Fruit fly (Drosophila melanogaster) whole organism, larva: ENCODE data around the gene CG11638.

Source experiments
- noc ChIP-seq: fragments of 200-800 bp; sonication (Bioruptor generic); optimal IDR thresholded peaks from 3 replicates; lab custom pipeline; 2019; ENCODE audit warnings: missing biosample characterization, mild to moderate bottlenecking, missing genetic modification characterization, moderate library complexity

CG11638 gene

DNA sequence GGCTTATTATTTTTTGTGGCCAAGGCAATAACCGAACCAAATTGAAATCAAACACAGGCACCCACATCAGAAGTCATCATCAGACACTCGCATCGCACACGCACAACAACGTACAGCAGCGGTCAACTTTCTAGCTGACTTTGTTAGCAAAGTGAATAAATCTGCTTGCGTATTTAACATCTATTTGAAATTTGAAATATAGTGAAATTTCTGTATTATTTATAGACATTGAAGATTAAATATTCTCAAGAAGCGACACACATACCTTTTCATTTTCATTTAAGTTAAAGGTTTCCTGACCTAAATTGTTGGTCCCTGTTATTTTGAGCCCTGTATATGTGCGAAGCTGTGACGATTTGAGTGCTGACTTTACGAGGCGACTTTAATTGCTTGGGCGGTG is 27.6 kb downstream of the CG11638 start:
- no peak for TF ChIP-seq noc (tag; lab: Kevin White, UChicago)

DNA sequence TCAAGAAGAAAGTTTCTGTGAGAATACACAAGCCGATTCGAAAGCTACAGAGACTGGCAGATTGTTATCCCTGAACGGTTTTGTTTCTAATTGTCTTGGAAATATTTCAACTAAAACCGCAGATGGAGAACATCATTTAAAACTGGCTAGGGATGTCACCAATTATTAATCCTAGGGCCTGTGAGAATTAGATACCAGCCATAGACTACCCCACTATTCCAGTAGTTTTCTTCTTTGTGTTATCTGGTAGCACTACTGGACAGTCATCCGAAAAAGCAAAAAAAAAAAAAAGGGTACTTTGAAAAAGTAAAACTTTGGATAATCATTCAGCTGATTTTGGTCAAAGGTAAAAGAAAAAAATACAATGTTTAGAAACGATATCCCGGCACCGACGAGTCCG is 36.3 kb downstream of the CG11638 start, which contains the start of gene CG18823:
TSS of gene CG18823 (plus strand) at position 301 of the 400 bp plus-strand sequence.
- TF ChIP-seq noc (tag; lab: Kevin White, UChicago) = no peak

- no peak for TF ChIP-seq noc (tag; lab: Kevin White, UChicago)
Measured at dm6 chrX:985911-986310, 40.6 kb downstream of the CG11638 start.

DNA sequence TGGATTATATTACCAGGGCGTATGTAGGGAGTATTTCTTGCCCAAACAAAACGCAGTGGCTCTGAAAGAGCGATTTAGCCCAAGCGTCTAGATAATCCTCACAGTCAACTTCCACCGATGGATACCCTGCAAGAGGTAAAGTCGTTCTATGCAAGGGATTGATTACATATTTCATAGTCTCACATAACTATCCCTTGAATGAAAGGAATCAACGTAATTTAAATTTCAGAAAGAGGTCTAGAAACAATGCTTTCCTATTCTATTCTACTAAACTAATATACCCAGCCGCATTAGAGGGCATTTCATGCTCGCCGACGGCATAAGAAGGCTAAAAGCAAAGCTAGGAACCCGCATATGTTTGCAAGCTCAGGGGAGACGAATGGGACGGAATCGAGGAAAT is 59.7 kb downstream of the CG11638 start:
- TF ChIP-seq noc (tag; lab: Kevin White, UChicago) = no peak

dm6 chrX:964012-964411 is 62.5 kb downstream of the CG11638 start:
- no peak for TF ChIP-seq noc (tag; lab: Kevin White, UChicago)
